Worm (Caenorhabditis elegans) whole organism, L4/young adult: Measurements from ENCODE around the gene srb-13.

ENCODE experiments used
- W03F9.2 ChIP-seq: fragments of 150-350 bp; optimal IDR thresholded peaks from 2 replicates; lab custom pipeline; 2014; ENCODE audit warnings: missing biosample characterization, missing genetic modification characterization
- him-1 ChIP-seq: sonication (generic microtip); optimal IDR thresholded peaks from 2 replicates; lab custom pipeline; 2016; ENCODE audit warnings: missing genotype, missing genetic modification reagents, missing genetic modification characterization, missing compliant biosample characterization

ce11 chrII:5170932-5171331 is 13.5 kb upstream of the srb-13 start, which contains the start of gene srb-1:
- TF ChIP-seq W03F9.2 (tag; lab: Kevin White, UChicago) (no peak), him-1 (tag; lab: Kevin White, UChicago) (no peak)
